Fruit fly (Drosophila melanogaster) Kc167 (cell line): Measurements from ENCODE around the gene CG32643.

Source experiments
- h ChIP-seq: fragments of >200 bp; optimal IDR thresholded peaks from 3 replicates; lab custom pipeline; 2018; ENCODE audit warnings: missing external identifiers
- insv ChIP-seq: fragments of >200 bp; optimal IDR thresholded peaks from 3 replicates; lab custom pipeline; 2018; ENCODE audit warnings: missing external identifiers
- psq ChIP-seq: fragments of >200 bp; optimal IDR thresholded peaks from 2 replicates; lab custom pipeline; 2017; ENCODE audit warnings: missing external identifiers
- ttk ChIP-seq: sonication (Bioruptor generic); optimal IDR thresholded peaks from 2 replicates; lab custom pipeline; 2017; ENCODE audit warnings: missing external identifiers

DNA sequence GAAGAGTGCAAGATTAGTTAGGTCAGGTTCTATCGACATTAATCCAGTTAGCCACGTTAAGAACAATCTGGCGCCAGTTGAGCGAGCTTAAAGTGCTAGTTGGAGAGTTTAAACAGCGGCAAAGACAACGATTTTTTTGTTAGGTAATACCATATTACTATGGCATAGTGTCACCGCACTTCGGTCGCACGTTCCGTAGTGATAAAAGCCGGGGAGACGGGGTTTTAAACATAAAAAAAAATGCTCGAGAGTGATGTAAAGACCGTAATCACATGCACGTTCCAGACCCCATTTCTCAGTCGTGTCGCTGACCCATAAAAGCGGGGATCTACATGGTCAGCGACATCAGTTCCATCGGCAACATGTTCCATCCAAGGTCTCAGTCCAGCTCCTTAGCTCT is 25.4 kb upstream of the CG32643 start, which contains the start of gene CG32642:
- TF ChIP-seq h (no peak), psq (lab: Kevin White, UChicago) (no peak), ttk (lab: Kevin White, UChicago) (no peak), insv (lab: Kevin White, UChicago) (no peak)
